Worm (Caenorhabditis elegans) whole organism, early embryonic: ENCODE results near the gene lbp-9.

Source experiments
- B0310.2 ChIP-seq: sonication (generic microtip); optimal IDR thresholded peaks from 2 replicates; lab custom pipeline; 2016; ENCODE audit warnings: mild to moderate bottlenecking, missing genetic modification characterization, missing compliant biosample characterization
- ama-1 ChIP-seq: fragments of 150-350 bp; optimal IDR thresholded peaks from 2 replicates; lab custom pipeline; 2014

DNA sequence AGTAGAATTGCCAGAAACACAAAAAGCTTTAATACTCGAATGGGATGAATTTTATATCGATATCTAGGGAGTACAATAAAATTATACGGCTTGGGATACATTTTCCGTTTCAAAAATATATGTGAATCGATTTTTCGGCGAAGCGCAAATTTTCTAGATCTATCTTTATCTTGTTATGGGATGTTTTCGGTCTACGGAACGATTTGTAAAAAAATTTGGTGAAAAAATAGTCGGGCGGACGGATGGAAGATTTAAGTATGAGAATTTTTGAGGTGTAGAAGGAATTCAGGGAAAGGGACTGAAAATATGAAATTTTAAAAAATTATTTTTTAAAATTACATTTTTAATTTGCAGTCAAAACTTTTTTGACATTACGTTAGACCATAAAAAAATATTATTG lies 37.7 kb downstream of the lbp-9 start, which contains the start of gene F22F7.4:
- TF ChIP-seq ama-1 (lab: Kevin White, UChicago): no peak
- no peak for TF ChIP-seq B0310.2 (tag; lab: Kevin White, UChicago)
